Worm (Caenorhabditis elegans) whole organism, early embryonic: ENCODE results near the gene F01D5.5.

Experiments
- ama-1 ChIP-seq: fragments of 150-350 bp; optimal IDR thresholded peaks from 2 replicates; lab custom pipeline; 2014
- ceh-13 ChIP-seq: fragments of 200-800 bp; sonication (Bioruptor generic); optimal IDR thresholded peaks from 2 replicates; lab custom pipeline; 2018; ENCODE audit warnings: mild to moderate bottlenecking, missing genetic modification characterization, missing compliant biosample characterization
- ceh-36 ChIP-seq: sonication (generic microtip); optimal IDR thresholded peaks from 2 replicates; lab custom pipeline; 2016; ENCODE audit warnings: missing genetic modification characterization, inconsistent platforms, missing compliant biosample characterization
- scrt-1 ChIP-seq: fragments of 200-800 bp; sonication (Bioruptor generic); IDR thresholded peaks from 2 replicates; pipeline ENCODE4 v1.3.6; 2022; ENCODE audit warnings: missing genetic modification characterization, missing compliant biosample characterization

- TF ChIP-seq ceh-36 (tag; lab: Kevin White, UChicago) (no peak), scrt-1 (no peak), ama-1 (lab: Kevin White, UChicago) (no peak), ceh-13 (GFP tag; lab: Kevin White, UChicago) (no peak)
Observed at ce11 chrII:13982247-13982646, 19.9 kb downstream of the F01D5.5 start.
